Worm (Caenorhabditis elegans) whole organism, young adult: ENCODE measurements around the gene Y22D7AL.10.

Experiments
- B0019.2 ChIP-seq: fragments of 200-800 bp; sonication (Bioruptor generic); conservative IDR thresholded peaks from 2 replicates; pipeline ENCODE4 v1.3.6; 2022; ENCODE audit warnings: missing genetic modification reagents, missing genetic modification characterization, missing compliant biosample characterization
- C17E4.6 ChIP-seq: fragments of 200-800 bp; sonication (Bioruptor generic); IDR thresholded peaks from 2 replicates; pipeline ENCODE4 v1.3.6; 2022; ENCODE audit warnings: missing genetic modification reagents, missing genetic modification characterization, missing compliant biosample characterization
- F23B12.7 ChIP-seq: sonication (generic microtip); optimal IDR thresholded peaks from 2 replicates; lab custom pipeline; 2017; ENCODE audit warnings: missing genetic modification characterization, mild to moderate bottlenecking, missing compliant biosample characterization, antibody characterized with exemption, moderate library complexity; ENCODE audit not compliant: insufficient read depth
- F37B4.10 ChIP-seq: fragments of 200-800 bp; sonication (Bioruptor generic); IDR thresholded peaks from 2 replicates; pipeline ENCODE4 v1.3.6; 2022; ENCODE audit warnings: missing genetic modification characterization, missing compliant biosample characterization
- K11D2.4 ChIP-seq: fragments of 200-800 bp; sonication (Bioruptor generic); IDR thresholded peaks from 2 replicates; pipeline ENCODE4 v1.3.6; 2022; ENCODE audit warnings: missing genetic modification reagents, missing genetic modification characterization, missing compliant biosample characterization
- ZK185.1 ChIP-seq: sonication (generic microtip); optimal IDR thresholded peaks from 2 replicates; lab custom pipeline; 2016; ENCODE audit warnings: mild to moderate bottlenecking, missing genetic modification characterization, missing compliant biosample characterization; ENCODE audit not compliant: poor library complexity, severe bottlenecking
- akir-1 ChIP-seq: fragments of 200-800 bp; sonication (Bioruptor generic); optimal IDR thresholded peaks from 2 replicates; lab custom pipeline; 2018; ENCODE audit warnings: mild to moderate bottlenecking, missing genetic modification characterization, moderate library complexity, missing compliant biosample characterization
- attf-3 ChIP-seq: fragments of 200-800 bp; sonication (Bioruptor generic); conservative IDR thresholded peaks from 2 replicates; pipeline ENCODE4 v1.3.6; 2022; ENCODE audit warnings: missing genetic modification reagents, missing genetic modification characterization, missing compliant biosample characterization
- bed-1 ChIP-seq: fragments of 200-800 bp; sonication (Bioruptor generic); IDR thresholded peaks from 2 replicates; pipeline ENCODE4 v1.3.6; 2022; ENCODE audit warnings: missing genetic modification reagents, missing genetic modification characterization, missing compliant biosample characterization
- ccch-3 ChIP-seq: fragments of 200-800 bp; sonication (Bioruptor generic); optimal IDR thresholded peaks from 2 replicates; lab custom pipeline; 2018; ENCODE audit warnings: mild to moderate bottlenecking, missing genetic modification characterization, missing compliant biosample characterization
- ceh-27 ChIP-seq: fragments of 200-800 bp; sonication (Bioruptor generic); optimal IDR thresholded peaks from 2 replicates; lab custom pipeline; 2018; ENCODE audit warnings: mild to moderate bottlenecking, missing genetic modification characterization, moderate library complexity, missing compliant biosample characterization
- ceh-40 ChIP-seq: fragments of 200-800 bp; sonication (Bioruptor generic); IDR thresholded peaks from 2 replicates; pipeline ENCODE4 v1.3.6; 2022; ENCODE audit warnings: missing genetic modification characterization, missing compliant biosample characterization
- dox-1 ChIP-seq: fragments of 200-800 bp; sonication (Bioruptor generic); IDR thresholded peaks from 2 replicates; pipeline ENCODE4 v1.3.6; 2022; ENCODE audit warnings: missing genetic modification reagents, missing genetic modification characterization, missing compliant biosample characterization
- dpl-1 ChIP-seq: fragments of 150-350 bp; optimal IDR thresholded peaks from 2 replicates; lab custom pipeline; 2014; ENCODE audit warnings: missing biosample characterization, missing genetic modification reagents, missing genetic modification characterization
- egl-18 ChIP-seq: fragments of 200-800 bp; sonication (Bioruptor generic); IDR thresholded peaks from 2 replicates; pipeline ENCODE4 v1.3.6; 2022; ENCODE audit warnings: missing genetic modification reagents, missing genetic modification characterization, missing compliant biosample characterization
- egl-44 ChIP-seq: fragments of 200-800 bp; sonication (Bioruptor generic); IDR thresholded peaks from 2 replicates; pipeline ENCODE4 v1.3.6; 2022; ENCODE audit warnings: missing genetic modification reagents, missing genetic modification characterization, missing compliant biosample characterization
- egrh-3 ChIP-seq: fragments of 200-800 bp; sonication (Bioruptor generic); IDR thresholded peaks from 2 replicates; pipeline ENCODE4 v1.3.6; 2022; ENCODE audit warnings: missing genetic modification reagents, missing genetic modification characterization, missing compliant biosample characterization
- gei-17 ChIP-seq: fragments of 200-800 bp; sonication (Bioruptor generic); optimal IDR thresholded peaks from 2 replicates; lab custom pipeline; 2018; ENCODE audit warnings: mild to moderate bottlenecking, missing genetic modification characterization, missing compliant biosample characterization
- hmg-1.2 ChIP-seq: fragments of 200-800 bp; sonication (Bioruptor generic); IDR thresholded peaks from 2 replicates; pipeline ENCODE4 v1.3.6; 2022; ENCODE audit warnings: missing genetic modification reagents, missing genetic modification characterization, missing compliant biosample characterization
- hmg-20 ChIP-seq: fragments of 200-800 bp; sonication (Bioruptor generic); IDR thresholded peaks from 2 replicates; pipeline ENCODE4 v1.3.6; 2022; ENCODE audit warnings: missing genetic modification reagents, missing genetic modification characterization, missing compliant biosample characterization
- hrde-1 ChIP-seq: sonication (generic microtip); optimal IDR thresholded peaks from 2 replicates; lab custom pipeline; 2016; ENCODE audit warnings: missing genetic modification characterization, mild to moderate bottlenecking, missing compliant biosample characterization, moderate library complexity, missing genotype, missing genetic modification reagents, borderline replicate concordance
- hsf-1 ChIP-seq: fragments of 200-800 bp; sonication (Bioruptor generic); IDR thresholded peaks from 2 replicates; pipeline ENCODE4 v1.3.6; 2022; ENCODE audit warnings: missing genetic modification reagents, missing genetic modification characterization, missing compliant biosample characterization
- let-526 ChIP-seq: fragments of 200-800 bp; sonication (Bioruptor generic); IDR thresholded peaks from 2 replicates; pipeline ENCODE4 v1.3.6; 2022; ENCODE audit warnings: missing genetic modification reagents, missing genetic modification characterization, missing compliant biosample characterization
- lsl-1 ChIP-seq: fragments of 200-800 bp; sonication (Bioruptor generic); optimal IDR thresholded peaks from 2 replicates; lab custom pipeline; 2018; ENCODE audit warnings: mild to moderate bottlenecking, missing genetic modification characterization, moderate library complexity, missing compliant biosample characterization
- mel-28 ChIP-seq: sonication (generic microtip); optimal IDR thresholded peaks from 2 replicates; lab custom pipeline; 2016; ENCODE audit warnings: borderline replicate concordance, mild to moderate bottlenecking, missing genetic modification characterization, missing compliant biosample characterization
- mes-4 ChIP-seq: sonication (generic microtip); optimal IDR thresholded peaks from 2 replicates; lab custom pipeline; 2016; ENCODE audit warnings: missing genotype, missing genetic modification characterization, missing compliant biosample characterization
- nfya-1 ChIP-seq: sonication (generic microtip); optimal IDR thresholded peaks from 2 replicates; lab custom pipeline; 2017; ENCODE audit warnings: antibody characterized with exemption, missing compliant biosample characterization, missing genetic modification characterization, borderline replicate concordance; ENCODE audit not compliant: insufficient read depth
- nfyb-1 ChIP-seq: fragments of 200-800 bp; sonication (Bioruptor generic); IDR thresholded peaks from 2 replicates; pipeline ENCODE4 v1.3.6; 2022; ENCODE audit warnings: missing genetic modification reagents, missing genetic modification characterization, missing compliant biosample characterization
- nhr-80 ChIP-seq: sonication (generic microtip); optimal IDR thresholded peaks from 2 replicates; lab custom pipeline; 2016; ENCODE audit warnings: missing genetic modification characterization, missing compliant biosample characterization
- nhr-90 ChIP-seq: sonication (generic microtip); optimal IDR thresholded peaks from 2 replicates; lab custom pipeline; 2016; ENCODE audit warnings: missing genotype, mild to moderate bottlenecking, missing genetic modification characterization, missing compliant biosample characterization
- pbrm-1 ChIP-seq: fragments of 200-800 bp; sonication (Bioruptor generic); IDR thresholded peaks from 2 replicates; pipeline ENCODE4 v1.3.6; 2022; ENCODE audit warnings: missing genetic modification reagents, missing genetic modification characterization, missing compliant biosample characterization
- rcor-1 ChIP-seq: fragments of 200-800 bp; sonication (Bioruptor generic); IDR thresholded peaks from 2 replicates; pipeline ENCODE4 v1.3.6; 2022; ENCODE audit warnings: missing genetic modification reagents, missing genetic modification characterization, missing compliant biosample characterization
- repo-1 ChIP-seq: sonication (generic microtip); optimal IDR thresholded peaks from 2 replicates; lab custom pipeline; 2017; ENCODE audit warnings: mild to moderate bottlenecking, missing genetic modification characterization, missing compliant biosample characterization
- snpc-3.4 ChIP-seq: sonication (generic microtip); optimal IDR thresholded peaks from 2 replicates; lab custom pipeline; 2017; ENCODE audit warnings: missing genetic modification characterization, mild to moderate bottlenecking, missing compliant biosample characterization, antibody characterized with exemption, moderate library complexity, missing genotype, missing genetic modification reagents
- somi-1 ChIP-seq: fragments of 200-800 bp; sonication (Bioruptor generic); optimal IDR thresholded peaks from 2 replicates; lab custom pipeline; 2018; ENCODE audit warnings: mild to moderate bottlenecking, missing genetic modification characterization, missing compliant biosample characterization
- tbp1 ChIP-seq: fragments of 200-800 bp; sonication (Bioruptor generic); optimal IDR thresholded peaks from 2 replicates; lab custom pipeline; 2018; ENCODE audit warnings: mild to moderate bottlenecking, missing genetic modification characterization, missing compliant biosample characterization
- tlf-1 ChIP-seq: fragments of 200-800 bp; sonication (Bioruptor generic); optimal IDR thresholded peaks from 2 replicates; lab custom pipeline; 2018; ENCODE audit warnings: mild to moderate bottlenecking, missing genetic modification characterization, missing compliant biosample characterization
- ztf-22 ChIP-seq: fragments of 200-800 bp; sonication (Bioruptor generic); optimal IDR thresholded peaks from 2 replicates; lab custom pipeline; 2018; ENCODE audit warnings: mild to moderate bottlenecking, missing genetic modification characterization, moderate library complexity, missing compliant biosample characterization
- ztf-28 ChIP-seq: fragments of 200-800 bp; sonication (Bioruptor generic); IDR thresholded peaks from 2 replicates; pipeline ENCODE4 v1.3.6; 2022; ENCODE audit warnings: missing genetic modification reagents, missing genetic modification characterization, missing compliant biosample characterization

The Y22D7AL.10 gene

ce11 chrIII:1625660-1626275, 7.0 kb upstream of the Y22D7AL.10 start (continued):
- TF ChIP-seq lsl-1 (GFP tag; lab: Kevin White, UChicago) (peak; percentile 52), tbp1 (GFP tag; lab: Kevin White, UChicago) (peak; percentile 36), rcor-1 (GFP tag; lab: Robert Waterston, UW) (no peak), egl-44 (GFP tag; lab: Robert Waterston, UW) (no peak), egl-18 (GFP tag; lab: Robert Waterston, UW) (no peak), nfya-1 (tag; lab: Kevin White, UChicago) (no peak), hmg-20 (GFP tag; lab: Robert Waterston, UW) (0 out of 2 replicates have a peak, but pooled peaks have one; percentile 19), let-526 (GFP tag; lab: Robert Waterston, UW) (no peak), mes-4 (tag; lab: Kevin White, UChicago) (no peak), C17E4.6 (GFP tag; lab: Robert Waterston, UW) (no peak; the same call in 1 of the 2 replicates), akir-1 (GFP tag; lab: Kevin White, UChicago) (no peak), attf-3 (GFP tag; lab: Robert Waterston, UW) (no peak), ztf-28 (GFP tag; lab: Robert Waterston, UW) (no peak), gei-17 (GFP tag; lab: Kevin White, UChicago) (no peak), tlf-1 (no peak), F37B4.10 (GFP tag; lab: Robert Waterston, UW) (no peak), F23B12.7 (tag; lab: Kevin White, UChicago) (no peak), somi-1 (GFP tag; lab: Kevin White, UChicago) (no peak), hmg-1.2 (peak; percentile 15; the same call in 1 of the 2 replicates), dox-1 (GFP tag; lab: Robert Waterston, UW) (peak; percentile 50; the same call in 1 of the 2 replicates), B0019.2 (GFP tag; lab: Robert Waterston, UW) (no peak), ccch-3 (GFP tag; lab: Kevin White, UChicago) (no peak), snpc-3.4 (tag; lab: Kevin White, UChicago) (no peak), ceh-27 (GFP tag; lab: Kevin White, UChicago) (no peak), repo-1 (no peak), K11D2.4 (GFP tag; lab: Robert Waterston, UW) (no peak), mel-28 (tag; lab: Kevin White, UChicago) (no peak), dpl-1 (GFP tag; lab: Kevin White, UChicago) (no peak), ZK185.1 (tag; lab: Kevin White, UChicago) (no peak), ztf-22 (GFP tag; lab: Kevin White, UChicago) (no peak), egrh-3 (GFP tag; lab: Robert Waterston, UW) (peak; percentile 46; the same call in 1 of the 2 replicates), hrde-1 (tag; lab: Kevin White, UChicago) (peak; percentile 65), bed-1 (GFP tag; lab: Robert Waterston, UW) (0 out of 2 replicates have a peak, but pooled peaks have one; percentile 26), pbrm-1 (GFP tag; lab: Robert Waterston, UW) (0 out of 2 replicates have a peak, but pooled peaks have one; percentile 56), ceh-40 (GFP tag; lab: Robert Waterston, UW) (0 out of 2 replicates have a peak, but pooled peaks have one; percentile 18)
- TF ChIP-seq, all 124 proteins: peak for 53

- TF ChIP-seq nhr-90 (tag; lab: Kevin White, UChicago), result no peak
- peak; percentile 48 for TF ChIP-seq nhr-80 (tag; lab: Kevin White, UChicago)
- peak; percentile 65 for TF ChIP-seq nfyb-1 (GFP tag; lab: Robert Waterston, UW)
- TF ChIP-seq hsf-1 (GFP tag; lab: Robert Waterston, UW), result no peak
- TF ChIP-seq, all 124 proteins: peak for 2
These were observed 3.6 kb upstream of the Y22D7AL.10 start for ce11 chrIII:1622329-1622728.
